Worm (Caenorhabditis elegans) whole organism, midembryonic: ENCODE data around the gene F41G3.5.

Source experiments
- T22C8.4 ChIP-seq: fragments of 200-800 bp; sonication (Bioruptor generic); IDR thresholded peaks from 2 replicates; pipeline ENCODE4 v1.3.6; 2022; ENCODE audit warnings: missing genetic modification characterization, missing compliant biosample characterization
- cog-1 ChIP-seq: sonication (generic microtip); optimal IDR thresholded peaks from 2 replicates; lab custom pipeline; 2016; ENCODE audit warnings: missing genetic modification characterization, missing compliant biosample characterization
- flt-1 ChIP-seq: fragments of 200-800 bp; sonication (Bioruptor generic); IDR thresholded peaks from 2 replicates; pipeline ENCODE4 v1.3.6; 2022; ENCODE audit warnings: missing genetic modification characterization, missing compliant biosample characterization
- klf-2 ChIP-seq: fragments of 200-800 bp; sonication (Bioruptor generic); conservative IDR thresholded peaks from 2 replicates; pipeline ENCODE4 v1.3.6; 2022; ENCODE audit warnings: missing genetic modification reagents, missing genetic modification characterization, missing compliant biosample characterization
- med-1 ChIP-seq: sonication (generic microtip); optimal IDR thresholded peaks from 2 replicates; lab custom pipeline; 2017; ENCODE audit warnings: missing genetic modification characterization, mild to moderate bottlenecking, missing compliant biosample characterization, antibody characterized with exemption, missing genetic modification reagents; ENCODE audit not compliant: insufficient read depth
- tab-1 ChIP-seq: fragments of 200-800 bp; sonication (Bioruptor generic); IDR thresholded peaks from 2 replicates; pipeline ENCODE4 v1.3.6; 2022; ENCODE audit warnings: missing genetic modification characterization, missing compliant biosample characterization
- ztf-29 ChIP-seq: fragments of 200-800 bp; sonication (Bioruptor generic); IDR thresholded peaks from 2 replicates; pipeline ENCODE4 v1.3.6; 2022; ENCODE audit warnings: missing genetic modification reagents, missing genetic modification characterization, missing compliant biosample characterization

- no peak for TF ChIP-seq klf-2
- no peak for TF ChIP-seq T22C8.4 (GFP tag; lab: Robert Waterston, UW)
- no peak for TF ChIP-seq flt-1 (GFP tag; lab: Robert Waterston, UW)
- TF ChIP-seq cog-1 (tag; lab: Kevin White, UChicago) = no peak
- no peak for TF ChIP-seq ztf-29
- no peak for TF ChIP-seq med-1 (GFP tag; lab: Kevin White, UChicago)
- TF ChIP-seq tab-1 (GFP tag; lab: Robert Waterston, UW) = no peak
Measured at ce11 chrII:6781231-6781630, 34.7 kb downstream of the F41G3.5 start.
